Worm (Caenorhabditis elegans): ENCODE data around the gene dpy-10.

ce11 chrII:6716638-6717037, 4.6 kb upstream of the dpy-10 start, which contains the start of the genes T14B4.5 and T14B4.20:
- TF ChIP-seq unc-62 (GFP tag; optimal IDR thresholded peaks at IDR 0.05) (no peak), hlh-1 (tag; optimal IDR thresholded peaks at IDR 0.05) (no peak), sem-2 (GFP tag; optimal IDR thresholded peaks at IDR 0.05) (no peak), snpc-4 (tag; optimal IDR thresholded peaks at IDR 0.05) (no peak), unc-39 (tag; optimal IDR thresholded peaks at IDR 0.05) (no peak), lsy-2 (tag; optimal IDR thresholded peaks at IDR 0.05) (no peak), nhr-76 (tag; optimal IDR thresholded peaks at IDR 0.05) (no peak), ces-1 (GFP tag; optimal IDR thresholded peaks at IDR 0.05) (no peak)

Data from whole organism, mixed stage, embryonic.